Worm (Caenorhabditis elegans) whole organism, L1 larva: Measurements from ENCODE around the gene nkb-2.

Experiments
- C04F5.9 ChIP-seq: sonication (generic microtip); optimal IDR thresholded peaks from 2 replicates; lab custom pipeline; 2016; ENCODE audit warnings: missing genetic modification characterization, missing compliant biosample characterization
- C16A3.4 ChIP-seq: fragments of 150-350 bp; optimal IDR thresholded peaks from 2 replicates; lab custom pipeline; 2014; ENCODE audit warnings: missing biosample characterization, missing genetic modification characterization
- C34B4.2 ChIP-seq: sonication (generic microtip); optimal IDR thresholded peaks from 2 replicates; lab custom pipeline; 2017; ENCODE audit warnings: mild to moderate bottlenecking, missing genetic modification characterization, missing compliant biosample characterization
- Y116A8C.19 ChIP-seq: sonication (generic microtip); optimal IDR thresholded peaks from 2 replicates; lab custom pipeline; 2016; ENCODE audit warnings: missing compliant biosample characterization, missing genetic modification characterization, borderline replicate concordance
- blmp-1 ChIP-seq: fragments of 150-350 bp; optimal IDR thresholded peaks from 2 replicates; lab custom pipeline; 2014; ENCODE audit warnings: missing biosample characterization, missing genetic modification characterization
- dsc-1 ChIP-seq: sonication (generic microtip); optimal IDR thresholded peaks from 2 replicates; lab custom pipeline; 2016; ENCODE audit warnings: mild to moderate bottlenecking, missing genetic modification characterization, missing compliant biosample characterization
- efl-1 ChIP-seq, 4 experiments: fragments of 150-350 bp; optimal IDR thresholded peaks in 3 of 4; peaks in 1 of 4; 1 replicate in 1 of 4; 2 replicates in 3 of 4; lab custom pipeline; 2014; ENCODE audit warnings: missing biosample characterization in 2 of 4, missing genetic modification characterization in 2 of 4, missing genetic modification reagents in 2 of 4
- efl-3 ChIP-seq: fragments of 200-800 bp; sonication (Bioruptor generic); optimal IDR thresholded peaks from 2 replicates; lab custom pipeline; 2018; ENCODE audit warnings: mild to moderate bottlenecking, missing genetic modification characterization, missing compliant biosample characterization
- egl-13 ChIP-seq: sonication (generic microtip); optimal IDR thresholded peaks from 2 replicates; lab custom pipeline; 2016; ENCODE audit warnings: missing genotype, missing genetic modification reagents, missing genetic modification characterization, missing compliant biosample characterization
- elt-2 ChIP-seq: sonication (generic microtip); optimal IDR thresholded peaks from 2 replicates; lab custom pipeline; 2016; ENCODE audit warnings: missing genetic modification characterization, mild to moderate bottlenecking, inconsistent platforms, missing compliant biosample characterization, missing genetic modification reagents
- elt-3 ChIP-seq, 6 experiments: fragments of 150-350 bp in 1 of 6; sonication (generic microtip); optimal IDR thresholded peaks; 2 replicates each; lab custom pipeline; 2017 to 2018; ENCODE audit warnings: missing biosample characterization in 6 of 6, missing genetic modification characterization in 6 of 6, inconsistent platforms in 1 of 6
- ets-5 ChIP-seq: fragments of 200-800 bp; sonication (Bioruptor generic); IDR thresholded peaks from 2 replicates; pipeline ENCODE4 v1.3.6; 2022; ENCODE audit warnings: missing genetic modification characterization, missing compliant biosample characterization
- grh-1 ChIP-seq: fragments of 200-800 bp; sonication (Bioruptor generic); IDR thresholded peaks from 2 replicates; pipeline ENCODE4 v1.3.6; 2022; ENCODE audit warnings: missing genetic modification reagents, missing genetic modification characterization, missing compliant biosample characterization
- hlh-4 ChIP-seq: sonication (generic microtip); optimal IDR thresholded peaks from 2 replicates; lab custom pipeline; 2016; ENCODE audit warnings: mild to moderate bottlenecking, missing genetic modification characterization, missing compliant biosample characterization
- hpl-2 ChIP-seq: fragments of 150-350 bp; optimal IDR thresholded peaks from 2 replicates; lab custom pipeline; 2014; ENCODE audit warnings: missing biosample characterization, missing genetic modification reagents, missing genetic modification characterization
- irx-1 ChIP-seq: sonication (generic microtip); optimal IDR thresholded peaks from 2 replicates; lab custom pipeline; 2016; ENCODE audit warnings: missing genetic modification characterization, missing compliant biosample characterization
- isw-1 ChIP-seq: fragments of 200-800 bp; sonication (Bioruptor generic); IDR thresholded peaks from 2 replicates; pipeline ENCODE4 v1.3.6; 2022; ENCODE audit warnings: missing genetic modification characterization, missing compliant biosample characterization
- lin-13 ChIP-seq: fragments of 150-350 bp; optimal IDR thresholded peaks from 2 replicates; lab custom pipeline; 2014; ENCODE audit warnings: missing biosample characterization, missing genetic modification reagents, missing genetic modification characterization
- lin-14 ChIP-seq: fragments of 200-800 bp; sonication (Bioruptor generic); optimal IDR thresholded peaks from 2 replicates; lab custom pipeline; 2018; ENCODE audit warnings: mild to moderate bottlenecking, missing genetic modification characterization, moderate library complexity, missing compliant biosample characterization
- lir-3 ChIP-seq: sonication (generic microtip); optimal IDR thresholded peaks from 2 replicates; lab custom pipeline; 2016; ENCODE audit warnings: mild to moderate bottlenecking, missing genetic modification characterization, moderate library complexity, missing compliant biosample characterization; ENCODE audit not compliant: poor library complexity
- mep-1 ChIP-seq: fragments of 150-350 bp; optimal IDR thresholded peaks from 2 replicates; lab custom pipeline; 2014; ENCODE audit warnings: missing biosample characterization, missing genetic modification characterization
- nhr-20 ChIP-seq: sonication (generic microtip); optimal IDR thresholded peaks from 2 replicates; lab custom pipeline; 2016; ENCODE audit warnings: mild to moderate bottlenecking, missing genetic modification characterization, missing compliant biosample characterization
- nhr-237 ChIP-seq: fragments of 150-350 bp; optimal IDR thresholded peaks from 2 replicates; lab custom pipeline; 2014; ENCODE audit warnings: missing biosample characterization, missing genetic modification characterization
- nhr-28 ChIP-seq: fragments of 150-350 bp; optimal IDR thresholded peaks from 2 replicates; lab custom pipeline; 2014; ENCODE audit warnings: missing biosample characterization, missing genetic modification characterization
- nhr-71 ChIP-seq: sonication (generic microtip); optimal IDR thresholded peaks from 2 replicates; lab custom pipeline; 2016; ENCODE audit warnings: mild to moderate bottlenecking, missing genetic modification characterization, moderate library complexity, missing compliant biosample characterization
- nhr-84 ChIP-seq: sonication (generic microtip); optimal IDR thresholded peaks from 2 replicates; lab custom pipeline; 2017; ENCODE audit warnings: missing biosample characterization, missing genetic modification characterization
- nhr-85 ChIP-seq: sonication (generic microtip); peaks from one replicate; lab custom pipeline; 2016; ENCODE audit warnings: missing genetic modification characterization, inconsistent platforms, missing compliant biosample characterization
- pag-3 ChIP-seq: sonication (generic microtip); optimal IDR thresholded peaks from 2 replicates; lab custom pipeline; 2017; ENCODE audit warnings: missing genetic modification characterization, mild to moderate bottlenecking, missing compliant biosample characterization, antibody characterized with exemption, borderline replicate concordance; ENCODE audit not compliant: insufficient read depth
- pax-3 ChIP-seq: fragments of 200-800 bp; sonication (Bioruptor generic); optimal IDR thresholded peaks from 2 replicates; lab custom pipeline; 2018; ENCODE audit warnings: mild to moderate bottlenecking, missing genetic modification characterization, moderate library complexity, missing compliant biosample characterization
- rnt-1 ChIP-seq: sonication (generic microtip); optimal IDR thresholded peaks from 2 replicates; lab custom pipeline; 2016; ENCODE audit warnings: mild to moderate bottlenecking, missing genetic modification characterization, moderate library complexity, missing compliant biosample characterization
- sox-4 ChIP-seq: sonication (generic microtip); optimal IDR thresholded peaks from 2 replicates; lab custom pipeline; 2016; ENCODE audit warnings: missing genetic modification characterization, missing compliant biosample characterization
- tbx-2 ChIP-seq: sonication (generic microtip); optimal IDR thresholded peaks from 2 replicates; lab custom pipeline; 2016; ENCODE audit warnings: missing genetic modification characterization, missing compliant biosample characterization
- tlp-1 ChIP-seq: fragments of 150-350 bp; optimal IDR thresholded peaks from 2 replicates; lab custom pipeline; 2014; ENCODE audit warnings: missing biosample characterization, missing genetic modification characterization
- unc-130 ChIP-seq: fragments of 150-350 bp; optimal IDR thresholded peaks from 2 replicates; lab custom pipeline; 2017; ENCODE audit warnings: missing biosample characterization, missing genetic modification characterization, inconsistent platforms
- zag-1 ChIP-seq: fragments of 150-350 bp; optimal IDR thresholded peaks from 2 replicates; lab custom pipeline; 2014; ENCODE audit warnings: missing biosample characterization, missing genetic modification characterization
- zip-4 ChIP-seq: fragments of 200-800 bp; sonication (Bioruptor generic); optimal IDR thresholded peaks from 2 replicates; lab custom pipeline; 2018; ENCODE audit warnings: mild to moderate bottlenecking, missing genetic modification characterization, moderate library complexity, missing compliant biosample characterization
- ztf-4 ChIP-seq: fragments of 150-350 bp; optimal IDR thresholded peaks from 2 replicates; lab custom pipeline; 2014; ENCODE audit warnings: missing biosample characterization, missing genetic modification characterization

nkb-2 gene

DNA sequence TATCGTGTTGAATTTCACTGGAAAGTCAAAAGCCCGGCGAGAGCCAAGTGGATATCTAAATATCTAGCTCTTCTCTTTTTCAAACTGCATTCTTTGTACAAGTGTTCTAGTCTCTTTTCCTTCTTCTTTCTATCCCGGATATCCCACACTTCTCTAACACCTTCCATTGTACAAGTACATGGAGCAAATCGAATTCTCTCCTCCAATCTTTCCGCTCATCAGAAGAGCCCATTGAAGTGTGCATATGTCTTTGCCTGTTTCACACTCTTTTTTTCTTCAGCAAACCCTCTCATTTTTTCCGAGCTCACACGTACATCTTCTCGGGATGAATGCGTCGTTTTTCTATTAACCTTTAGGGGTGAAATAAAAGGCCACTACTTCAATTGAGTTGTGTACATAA lies 17.3 kb upstream of the nkb-2 start:
- TF ChIP-seq nhr-28 (tag; lab: Kevin White, UChicago) (no peak), lin-14 (GFP tag; lab: Kevin White, UChicago) (peak; percentile 42)

DNA sequence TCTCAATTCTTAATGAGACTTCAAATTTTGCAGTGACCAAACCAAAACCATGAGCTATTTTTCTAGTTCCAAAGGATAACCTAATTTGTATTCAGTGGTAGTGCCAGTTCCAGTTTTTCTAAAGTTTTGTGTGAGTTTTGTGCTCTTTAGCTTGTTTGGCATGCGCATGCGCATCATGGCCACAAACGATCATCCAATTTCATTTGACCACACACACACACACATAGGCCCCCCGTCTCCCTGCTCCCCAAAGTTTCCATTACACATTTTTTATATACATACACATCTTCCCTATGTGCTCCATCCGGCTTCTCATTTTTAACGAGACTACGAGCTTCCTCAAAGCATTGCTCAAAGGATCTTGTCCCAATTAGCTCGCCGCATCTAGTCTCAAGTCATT lies 16.3 kb upstream of the nkb-2 start:
- TF ChIP-seq lin-14 (GFP tag; lab: Kevin White, UChicago) (peak; percentile 52), dsc-1 (tag; lab: Kevin White, UChicago) (peak; percentile 46), pag-3 (tag; lab: Kevin White, UChicago) (no peak)

DNA sequence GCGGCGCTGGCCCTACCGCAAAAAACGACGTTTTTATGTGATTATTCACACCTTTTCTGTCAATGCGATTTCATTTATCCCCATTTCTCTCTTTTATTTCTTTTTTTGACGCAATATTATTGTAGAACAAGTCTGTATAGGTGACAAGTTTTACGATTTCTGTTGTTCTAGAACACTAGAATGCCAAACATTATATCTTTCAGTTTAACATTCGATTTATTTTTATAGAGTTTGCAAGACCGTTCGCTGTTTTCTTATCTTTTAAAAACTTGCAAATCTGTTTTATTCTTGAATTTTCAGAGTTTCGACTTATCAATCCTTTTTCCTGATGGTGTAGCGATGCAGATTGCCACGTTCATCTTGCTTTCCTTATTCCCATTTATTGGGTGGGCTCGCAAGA lies 14.7 kb upstream of the nkb-2 start, which contains the start of gene efn-2:
Gene efn-2, plus strand, starts transcription at position 301 of the 400 bp plus-strand sequence.
- peak; percentile 45 for TF ChIP-seq blmp-1 (tag; lab: Kevin White, UChicago)
- no peak for TF ChIP-seq C34B4.2 (tag; lab: Kevin White, UChicago)

DNA sequence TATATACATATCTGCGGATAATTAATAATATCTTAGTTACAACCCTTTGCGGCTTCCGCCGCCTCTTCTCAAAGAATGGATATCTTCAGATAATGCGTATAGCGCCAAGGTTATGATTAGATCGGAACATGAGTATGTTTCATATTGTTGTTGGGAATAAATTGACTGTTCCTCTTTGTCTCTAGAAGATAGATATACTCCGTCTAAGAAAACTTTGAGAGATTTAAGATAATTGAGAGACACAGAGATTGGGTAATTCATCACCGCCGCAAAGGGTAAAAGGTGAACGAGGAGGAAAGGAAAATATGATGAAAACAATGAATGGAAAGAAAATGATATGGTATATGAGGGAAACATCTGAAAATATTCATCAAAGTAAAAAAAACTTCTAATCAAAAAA lies 14.1 kb upstream of the nkb-2 start:
- TF ChIP-seq Y116A8C.19 = no peak
- no peak for TF ChIP-seq irx-1 (tag; lab: Kevin White, UChicago)
- TF ChIP-seq pag-3 (tag; lab: Kevin White, UChicago) = no peak
- TF ChIP-seq mep-1 = peak; percentile 14
- TF ChIP-seq hlh-4 (tag; lab: Kevin White, UChicago) = no peak
- no peak for TF ChIP-seq C34B4.2 (tag; lab: Kevin White, UChicago)
- no peak for TF ChIP-seq ztf-4 (tag; lab: Kevin White, UChicago)
- no peak for TF ChIP-seq isw-1
- peak; percentile 60 for TF ChIP-seq lin-14 (GFP tag; lab: Kevin White, UChicago)
- TF ChIP-seq blmp-1 (tag; lab: Kevin White, UChicago) = peak; percentile 54
- no peak for TF ChIP-seq lin-13 (GFP tag; lab: Kevin White, UChicago)
- no peak for TF ChIP-seq grh-1 (GFP tag; lab: Robert Waterston, UW)
- TF ChIP-seq sox-4 (tag; lab: Kevin White, UChicago) = no peak
- TF ChIP-seq elt-3 (tag; optimal IDR thresholded peaks at IDR 0.05; lab: Kevin White, UChicago) = no peak
- TF ChIP-seq tbx-2 = no peak
- no peak for TF ChIP-seq lir-3
- no peak for TF ChIP-seq C16A3.4 (tag; lab: Kevin White, UChicago)
- no peak for TF ChIP-seq nhr-237
- TF ChIP-seq dsc-1 (tag; lab: Kevin White, UChicago) = no peak
- no peak for TF ChIP-seq ets-5 (GFP tag; lab: Robert Waterston, UW)
- no peak for TF ChIP-seq egl-13 (tag; lab: Kevin White, UChicago)
- no peak for TF ChIP-seq nhr-84 (tag; lab: Kevin White, UChicago)
- no peak for TF ChIP-seq nhr-71 (tag; lab: Kevin White, UChicago)
- TF ChIP-seq tlp-1 (tag; lab: Kevin White, UChicago) = no peak
- no peak for TF ChIP-seq zag-1 (tag; lab: Kevin White, UChicago)
- no peak for TF ChIP-seq efl-3 (GFP tag; lab: Kevin White, UChicago)
- TF ChIP-seq efl-1 (optimal IDR thresholded peaks at IDR 0.05; lab: Kevin White, UChicago) = no peak
- no peak for TF ChIP-seq efl-1 (GFP tag; optimal IDR thresholded peaks at IDR 0.05 in 1 of 2; lab: Kevin White, UChicago)
- TF ChIP-seq nhr-85 (tag; lab: Kevin White, UChicago) = peak; percentile 16
- no peak for TF ChIP-seq rnt-1
- no peak for TF ChIP-seq nhr-20
- TF ChIP-seq, all 84 proteins: peak for 4

DNA sequence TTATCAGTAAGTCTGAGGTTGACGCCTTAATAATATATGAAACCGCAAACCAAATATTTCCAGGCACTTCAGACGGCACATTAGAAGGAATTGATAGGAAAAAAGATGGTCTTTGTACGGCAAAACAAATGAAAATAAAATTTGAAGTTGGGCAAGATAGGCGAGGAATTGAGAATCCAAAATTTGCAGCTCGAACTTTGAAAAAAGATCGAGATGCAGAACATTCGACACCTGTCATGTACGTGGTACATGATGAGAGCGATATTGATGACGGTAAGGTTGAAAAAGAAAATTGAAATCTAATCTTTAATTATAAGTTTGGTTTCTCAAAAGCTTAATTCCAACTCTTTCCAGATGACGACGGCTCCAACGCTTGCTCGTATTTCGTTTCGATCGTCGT lies 13.1 kb upstream of the nkb-2 start:
- TF ChIP-seq C16A3.4 (tag; lab: Kevin White, UChicago) (no peak), C04F5.9 (tag; lab: Kevin White, UChicago) (no peak), lin-13 (GFP tag; lab: Kevin White, UChicago) (no peak), zip-4 (GFP tag; lab: Kevin White, UChicago) (no peak), hpl-2 (no peak), pax-3 (tag; lab: Kevin White, UChicago) (no peak), elt-2 (tag; lab: Kevin White, UChicago) (peak; percentile 45), nhr-237 (no peak), unc-130 (tag; lab: Kevin White, UChicago) (no peak)
